Fruit fly (Drosophila melanogaster): ENCODE results near the gene TBC1D16.

dm6 chr2L:10442048-10442790, 6.8 kb upstream of the TBC1D16 start, which contains the start of gene loh:
- TF ChIP-seq dl (GFP tag; optimal IDR thresholded peaks at IDR 0.05; ENCODE audit: insufficient read depth in 1 of 2, partially characterized antibody in 2 of 2): no peak
- TF ChIP-seq br (GFP tag; optimal IDR thresholded peaks at IDR 0.05): no peak
- no peak for TF ChIP-seq Mio (GFP tag; optimal IDR thresholded peaks at IDR 0.05)
- no peak for TF ChIP-seq pan (optimal IDR thresholded peaks at IDR 0.05)
- no peak for TF ChIP-seq tai (GFP tag; optimal IDR thresholded peaks at IDR 0.05)
- no peak for TF ChIP-seq jim (GFP tag; optimal IDR thresholded peaks at IDR 0.05)

Measured in whole organism, wandering third instar larva.